Worm (Caenorhabditis elegans) whole organism, L2 larva: ENCODE measurements around the gene jbts-14.

Source experiments
- R02D3.7 ChIP-seq: fragments of 150-350 bp; optimal IDR thresholded peaks from 2 replicates; lab custom pipeline; 2014; ENCODE audit warnings: missing biosample characterization, missing genetic modification characterization
- egl-27 ChIP-seq: sonication (generic microtip); optimal IDR thresholded peaks from 3 replicates; lab custom pipeline; 2017; ENCODE audit warnings: missing biosample characterization, missing genetic modification reagents, missing genetic modification characterization
- lin-13 ChIP-seq: fragments of 150-350 bp; optimal IDR thresholded peaks from 2 replicates; lab custom pipeline; 2014; ENCODE audit warnings: missing biosample characterization, missing genetic modification reagents, missing genetic modification characterization
- lin-39 ChIP-seq: fragments of 150-350 bp; optimal IDR thresholded peaks from 2 replicates; lab custom pipeline; 2014; ENCODE audit warnings: missing biosample characterization, missing genetic modification reagents, missing genetic modification characterization
- unc-39 ChIP-seq: fragments of 150-350 bp; optimal IDR thresholded peaks from 2 replicates; lab custom pipeline; 2014; ENCODE audit warnings: missing biosample characterization, missing genetic modification characterization

DNA sequence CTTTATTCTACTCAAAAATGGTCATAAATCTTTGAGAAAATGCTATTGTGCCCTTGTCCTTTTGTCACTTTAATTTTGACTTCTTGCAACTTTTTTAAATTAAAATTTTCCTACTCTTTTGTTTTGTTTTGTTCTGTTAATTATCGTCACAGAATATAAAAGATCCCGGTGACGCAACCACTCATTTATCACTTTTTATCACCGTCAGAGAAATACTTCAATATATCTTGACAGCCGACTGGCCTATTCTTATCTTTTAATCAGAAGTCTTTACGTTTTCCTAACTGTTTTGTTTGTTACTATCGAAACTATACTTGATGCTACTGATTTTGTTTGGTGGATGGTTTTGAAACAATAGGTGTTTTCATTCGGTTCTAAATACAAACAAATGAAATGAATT, 48.1 kb upstream of the jbts-14 start:
- TF ChIP-seq egl-27 (no peak), lin-13 (GFP tag; lab: Kevin White, UChicago) (no peak), unc-39 (tag; lab: Kevin White, UChicago) (no peak), R02D3.7 (tag; lab: Kevin White, UChicago) (no peak), lin-39 (no peak)
